Worm (Caenorhabditis elegans) whole organism, L2 larva: ENCODE results near the gene C33F10.11.

Experiments used
- R02D3.7 ChIP-seq: fragments of 150-350 bp; optimal IDR thresholded peaks from 2 replicates; lab custom pipeline; 2014; ENCODE audit warnings: missing biosample characterization, missing genetic modification characterization
- Y55F3AM.14 ChIP-seq: fragments of 200-800 bp; sonication (Bioruptor generic); optimal IDR thresholded peaks from 2 replicates; lab custom pipeline; 2018; ENCODE audit warnings: mild to moderate bottlenecking, missing genetic modification characterization, missing compliant biosample characterization
- ZK546.5 ChIP-seq: sonication (generic microtip); optimal IDR thresholded peaks from 2 replicates; lab custom pipeline; 2017; ENCODE audit warnings: missing biosample characterization, missing genetic modification characterization
- alr-1 ChIP-seq: fragments of 150-350 bp; optimal IDR thresholded peaks from 2 replicates; lab custom pipeline; 2014; ENCODE audit warnings: missing biosample characterization, missing genetic modification characterization
- blmp-1 ChIP-seq: sonication (generic microtip); optimal IDR thresholded peaks from 2 replicates; lab custom pipeline; 2017; ENCODE audit warnings: missing genetic modification characterization, mild to moderate bottlenecking, missing compliant biosample characterization, antibody characterized with exemption, moderate library complexity; ENCODE audit not compliant: insufficient read depth
- ceh-16 ChIP-seq: fragments of 150-350 bp; optimal IDR thresholded peaks from 2 replicates; lab custom pipeline; 2014; ENCODE audit warnings: missing biosample characterization, missing genetic modification characterization
- ceh-82 ChIP-seq: fragments of 150-350 bp; optimal IDR thresholded peaks from 2 replicates; lab custom pipeline; 2014; ENCODE audit warnings: missing biosample characterization, missing genetic modification characterization
- crh-2 ChIP-seq: sonication (generic microtip); optimal IDR thresholded peaks from 2 replicates; lab custom pipeline; 2017; ENCODE audit warnings: missing biosample characterization, missing genetic modification characterization
- dmd-4 ChIP-seq: sonication (generic microtip); optimal IDR thresholded peaks from 2 replicates; lab custom pipeline; 2017; ENCODE audit warnings: missing biosample characterization, missing genetic modification characterization
- fos-1 ChIP-seq: fragments of 150-350 bp; optimal IDR thresholded peaks from 2 replicates; lab custom pipeline; 2014; ENCODE audit warnings: missing biosample characterization, missing genetic modification characterization
- lin-39 ChIP-seq: fragments of 150-350 bp; optimal IDR thresholded peaks from 2 replicates; lab custom pipeline; 2014; ENCODE audit warnings: missing biosample characterization, missing genetic modification reagents, missing genetic modification characterization
- lsy-2 ChIP-seq, 2 experiments: fragments of 150-350 bp in 1 of 2; sonication (generic microtip) in 1 of 2; optimal IDR thresholded peaks; 2 replicates each; lab custom pipeline; 2014 to 2017; ENCODE audit warnings: missing biosample characterization in 2 of 2, missing genetic modification characterization in 2 of 2
- mab-5 ChIP-seq: fragments of 150-350 bp; optimal IDR thresholded peaks from 2 replicates; lab custom pipeline; 2014; ENCODE audit warnings: missing biosample characterization, missing genetic modification characterization
- mbf-1 ChIP-seq: sonication (generic microtip); optimal IDR thresholded peaks from 2 replicates; lab custom pipeline; 2017; ENCODE audit warnings: missing biosample characterization, missing genetic modification characterization
- mdl-1 ChIP-seq, 2 experiments: fragments of 150-350 bp in 1 of 2; sonication (generic microtip) in 1 of 2; optimal IDR thresholded peaks; 2 replicates each; lab custom pipeline; 2017; ENCODE audit warnings: missing biosample characterization in 2 of 2, missing genetic modification characterization in 2 of 2
- nhr-10 ChIP-seq: sonication (generic microtip); optimal IDR thresholded peaks from 2 replicates; lab custom pipeline; 2017; ENCODE audit warnings: missing biosample characterization, missing genetic modification characterization
- nhr-12 ChIP-seq: fragments of 150-350 bp; optimal IDR thresholded peaks from 2 replicates; lab custom pipeline; 2014; ENCODE audit warnings: missing biosample characterization, missing genetic modification characterization
- nhr-129 ChIP-seq: fragments of 150-350 bp; optimal IDR thresholded peaks from 2 replicates; lab custom pipeline; 2014; ENCODE audit warnings: missing biosample characterization, missing genetic modification characterization
- nhr-21 ChIP-seq: fragments of 150-350 bp; optimal IDR thresholded peaks from 2 replicates; lab custom pipeline; 2014; ENCODE audit warnings: missing biosample characterization, missing genetic modification characterization
- nhr-23 ChIP-seq: fragments of 150-350 bp; optimal IDR thresholded peaks from 2 replicates; lab custom pipeline; 2014; ENCODE audit warnings: missing biosample characterization, missing genetic modification reagents, missing genetic modification characterization
- nhr-25 ChIP-seq: fragments of 150-350 bp; sonication (generic microtip); optimal IDR thresholded peaks from 3 replicates; lab custom pipeline; 2014; ENCODE audit warnings: missing biosample characterization, missing genetic modification characterization
- nhr-6 ChIP-seq: fragments of 150-350 bp; optimal IDR thresholded peaks from 2 replicates; lab custom pipeline; 2014; ENCODE audit warnings: missing biosample characterization, missing genetic modification characterization
- nhr-77 ChIP-seq: fragments of 150-350 bp; optimal IDR thresholded peaks from 2 replicates; lab custom pipeline; 2014; ENCODE audit warnings: missing biosample characterization, missing genetic modification characterization
- sem-4 ChIP-seq: fragments of 150-350 bp; optimal IDR thresholded peaks from 2 replicates; lab custom pipeline; 2014; ENCODE audit warnings: missing biosample characterization, missing genetic modification reagents, missing genetic modification characterization
- skn-1 ChIP-seq: sonication (generic microtip); optimal IDR thresholded peaks from 2 replicates; lab custom pipeline; 2017; ENCODE audit warnings: missing biosample characterization, missing genetic modification characterization
- sma-3 ChIP-seq: sonication (generic microtip); optimal IDR thresholded peaks from 2 replicates; lab custom pipeline; 2016; ENCODE audit warnings: missing genetic modification reagents, missing genetic modification characterization, missing compliant biosample characterization
- sma-9 ChIP-seq, 2 experiments: fragments of 150-350 bp in 1 of 2; sonication (generic microtip) in 1 of 2; optimal IDR thresholded peaks; 2 replicates each; lab custom pipeline; 2014 to 2016; ENCODE audit warnings: missing genetic modification characterization in 2 of 2, mild to moderate bottlenecking in 1 of 2, missing biosample characterization in 1 of 2, missing compliant biosample characterization in 1 of 2, missing genetic modification reagents in 1 of 2, moderate library complexity in 1 of 2
- snpc-4 ChIP-seq: fragments of 150-350 bp; optimal IDR thresholded peaks from 2 replicates; lab custom pipeline; 2014; ENCODE audit warnings: missing biosample characterization, missing genetic modification characterization
- unc-39 ChIP-seq: fragments of 150-350 bp; optimal IDR thresholded peaks from 2 replicates; lab custom pipeline; 2014; ENCODE audit warnings: missing biosample characterization, missing genetic modification characterization
- unc-55 ChIP-seq: fragments of 150-350 bp; sonication (generic microtip); optimal IDR thresholded peaks from 3 replicates; lab custom pipeline; 2014; ENCODE audit warnings: missing biosample characterization, missing genetic modification reagents, missing genetic modification characterization
- unc-62 ChIP-seq: fragments of 150-350 bp; optimal IDR thresholded peaks from 2 replicates; lab custom pipeline; 2014; ENCODE audit warnings: missing biosample characterization, missing genetic modification reagents, missing genetic modification characterization
- ztf-1 ChIP-seq: fragments of 200-800 bp; sonication (Bioruptor generic); conservative IDR thresholded peaks from 2 replicates; pipeline ENCODE4 v1.3.6; 2022; ENCODE audit warnings: missing genetic modification characterization, missing compliant biosample characterization
- ztf-11 ChIP-seq: sonication (generic microtip); optimal IDR thresholded peaks from 2 replicates; lab custom pipeline; 2017; ENCODE audit warnings: missing biosample characterization, missing genetic modification characterization
- ztf-4 ChIP-seq: fragments of 150-350 bp; optimal IDR thresholded peaks from 2 replicates; lab custom pipeline; 2014; ENCODE audit warnings: missing biosample characterization, missing genetic modification characterization

C33F10.11 gene

ce11 chrII:4821739-4822138 lies 12.9 kb downstream of the C33F10.11 start, which contains the start of gene lact-5:
TSS of gene lact-5 (minus strand) at chrII:4821739.
- TF ChIP-seq sma-9 (GFP tag; optimal IDR thresholded peaks at IDR 0.05; lab: Kevin White, UChicago) (peak; percentile 18), sma-9 (tag; optimal IDR thresholded peaks at IDR 0.05; lab: Kevin White, UChicago) (no peak), skn-1 (tag; lab: Kevin White, UChicago) (no peak), nhr-12 (tag; lab: Kevin White, UChicago) (no peak), Y55F3AM.14 (GFP tag; lab: Kevin White, UChicago) (no peak), ztf-1 (no peak), blmp-1 (peak; percentile 94), nhr-23 (tag; lab: Kevin White, UChicago) (no peak), dmd-4 (no peak), R02D3.7 (tag; lab: Kevin White, UChicago) (no peak), nhr-129 (tag; lab: Kevin White, UChicago) (no peak), snpc-4 (no peak), ztf-4 (tag; lab: Kevin White, UChicago) (no peak), ZK546.5 (tag; lab: Kevin White, UChicago) (no peak), nhr-25 (peak; percentile 28), unc-39 (tag; lab: Kevin White, UChicago) (no peak), fos-1 (tag; lab: Kevin White, UChicago) (peak; percentile 37), nhr-21 (tag; lab: Kevin White, UChicago) (peak; percentile 43)

- TF ChIP-seq ceh-16 (tag; lab: Kevin White, UChicago) (no peak), mdl-1 (tag; optimal IDR thresholded peaks at IDR 0.05; lab: Kevin White, UChicago) (no peak), snpc-4 (no peak), unc-39 (tag; lab: Kevin White, UChicago) (no peak), nhr-77 (tag; lab: Kevin White, UChicago) (no peak), unc-62 (GFP tag; lab: Kevin White, UChicago) (no peak), mab-5 (tag; lab: Kevin White, UChicago) (no peak), sma-3 (no peak), mbf-1 (tag; lab: Kevin White, UChicago) (no peak), lsy-2 (tag; optimal IDR thresholded peaks at IDR 0.05; lab: Kevin White, UChicago) (no peak), nhr-6 (tag; lab: Kevin White, UChicago) (no peak), Y55F3AM.14 (GFP tag; lab: Kevin White, UChicago) (no peak), nhr-12 (tag; lab: Kevin White, UChicago) (no peak), ceh-82 (tag; lab: Kevin White, UChicago) (no peak), nhr-129 (tag; lab: Kevin White, UChicago) (no peak), alr-1 (tag; lab: Kevin White, UChicago) (no peak), lin-39 (tag; lab: Kevin White, UChicago) (no peak), nhr-10 (tag; lab: Kevin White, UChicago) (no peak), sem-4 (no peak)
Observed at ce11 chrII:4818780-4819179, 15.9 kb downstream of the C33F10.11 start.

- TF ChIP-seq nhr-23 (tag; lab: Kevin White, UChicago) = no peak
- no peak for TF ChIP-seq ztf-11 (tag; lab: Kevin White, UChicago)
- no peak for TF ChIP-seq alr-1 (tag; lab: Kevin White, UChicago)
- no peak for TF ChIP-seq unc-39 (tag; lab: Kevin White, UChicago)
- no peak for TF ChIP-seq ztf-4 (tag; lab: Kevin White, UChicago)
- TF ChIP-seq nhr-10 (tag; lab: Kevin White, UChicago) = no peak
- no peak for TF ChIP-seq lsy-2 (tag; optimal IDR thresholded peaks at IDR 0.05; lab: Kevin White, UChicago)
- no peak for TF ChIP-seq dmd-4
Observed at ce11 chrII:4815356-4815755, 19.3 kb downstream of the C33F10.11 start.

ce11 chrII:4811986-4812385 lies 22.7 kb downstream of the C33F10.11 start, which contains the start of gene rig-6:
TSS of gene rig-6 (minus strand) at chrII:4812086.
- TF ChIP-seq lin-39 (tag; lab: Kevin White, UChicago) (no peak), ZK546.5 (tag; lab: Kevin White, UChicago) (no peak), unc-39 (tag; lab: Kevin White, UChicago) (no peak)

ce11 chrII:4806726-4807125 lies 27.9 kb downstream of the C33F10.11 start:
- TF ChIP-seq lsy-2 (tag; optimal IDR thresholded peaks at IDR 0.05; lab: Kevin White, UChicago) (no peak), nhr-6 (tag; lab: Kevin White, UChicago) (no peak), sma-3 (no peak), sma-9 (GFP tag; optimal IDR thresholded peaks at IDR 0.05; lab: Kevin White, UChicago) (peak; percentile 11), sma-9 (tag; optimal IDR thresholded peaks at IDR 0.05; lab: Kevin White, UChicago) (no peak), unc-55 (GFP tag; lab: Kevin White, UChicago) (no peak), nhr-129 (tag; lab: Kevin White, UChicago) (peak; percentile 7), skn-1 (tag; lab: Kevin White, UChicago) (no peak), crh-2 (tag; lab: Kevin White, UChicago) (peak; percentile 55), Y55F3AM.14 (GFP tag; lab: Kevin White, UChicago) (no peak), unc-39 (tag; lab: Kevin White, UChicago) (no peak), R02D3.7 (tag; lab: Kevin White, UChicago) (no peak), sem-4 (no peak)
